Fruit fly (Drosophila melanogaster): Measurements from ENCODE around the gene CG7453.

dm6 chrX:19167586-19168403 is 12.2 kb upstream of the CG7453 start:
- TF ChIP-seq CTCF (optimal IDR thresholded peaks at IDR 0.05) (no peak), CG8478 (optimal IDR thresholded peaks at IDR 0.05) (no peak)
